Worm (Caenorhabditis elegans) whole organism, L1 larva: ENCODE data around the gene T22B7.4.

Source experiments
- alr-1 ChIP-seq: fragments of 200-800 bp; sonication (Bioruptor generic); optimal IDR thresholded peaks from 2 replicates; lab custom pipeline; 2018; ENCODE audit warnings: borderline replicate concordance, mild to moderate bottlenecking, missing genetic modification characterization, missing compliant biosample characterization
- ama-1 ChIP-seq: fragments of 150-350 bp; optimal IDR thresholded peaks from 2 replicates; lab custom pipeline; 2014
- elt-2 ChIP-seq: sonication (generic microtip); optimal IDR thresholded peaks from 2 replicates; lab custom pipeline; 2016; ENCODE audit warnings: missing genetic modification characterization, mild to moderate bottlenecking, inconsistent platforms, missing compliant biosample characterization, missing genetic modification reagents
- isw-1 ChIP-seq: fragments of 200-800 bp; sonication (Bioruptor generic); IDR thresholded peaks from 2 replicates; pipeline ENCODE4 v1.3.6; 2022; ENCODE audit warnings: missing genetic modification characterization, missing compliant biosample characterization
- nhr-90 ChIP-seq: sonication (generic microtip); optimal IDR thresholded peaks from 2 replicates; lab custom pipeline; 2016; ENCODE audit warnings: mild to moderate bottlenecking, missing genetic modification characterization, missing compliant biosample characterization; ENCODE audit not compliant: poor library complexity
- unc-86 ChIP-seq: sonication (generic microtip); optimal IDR thresholded peaks from 2 replicates; lab custom pipeline; 2016; ENCODE audit warnings: missing genetic modification characterization, missing compliant biosample characterization

DNA sequence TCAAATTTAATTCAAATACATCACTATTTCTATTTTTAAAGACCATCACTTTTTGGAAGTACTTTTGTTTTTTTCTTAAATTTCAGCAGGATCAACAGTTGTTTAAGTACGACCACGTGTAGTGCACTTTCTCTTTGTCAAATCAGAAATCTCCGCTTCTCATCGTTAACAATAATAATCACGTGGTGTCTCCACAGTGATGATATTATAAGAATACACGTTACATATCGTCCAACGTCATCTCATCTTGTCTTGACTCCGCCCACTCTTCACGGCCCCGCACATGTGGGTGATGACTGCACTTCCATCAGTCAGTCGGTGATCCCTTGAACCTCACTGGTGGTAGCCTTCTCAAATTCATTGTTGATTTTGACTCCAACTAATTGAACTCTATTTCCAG lies 11.3 kb downstream of the T22B7.4 start, which contains the start of gene argn-1:
- TF ChIP-seq unc-86 (tag; lab: Kevin White, UChicago) (no peak), alr-1 (tag; lab: Kevin White, UChicago) (no peak), ama-1 (no peak), nhr-90 (peak; percentile 52), elt-2 (no peak), isw-1 (GFP tag; lab: Robert Waterston, UW) (no peak)
